Worm (Caenorhabditis elegans) whole organism, mixed stage, embryonic: Measurements from ENCODE around the gene F17H10.1.

Experiments used
- ceh-43 ChIP-seq: fragments of 200-800 bp; sonication (Bioruptor generic); optimal IDR thresholded peaks from 2 replicates; lab custom pipeline; 2018; ENCODE audit warnings: mild to moderate bottlenecking, missing genetic modification characterization, moderate library complexity, missing compliant biosample characterization
- ces-1 ChIP-seq: fragments of 150-350 bp; optimal IDR thresholded peaks from 2 replicates; lab custom pipeline; 2014; ENCODE audit warnings: missing biosample characterization, missing genetic modification reagents, missing genetic modification characterization
- hlh-1 ChIP-seq: fragments of 150-350 bp; optimal IDR thresholded peaks from 2 replicates; lab custom pipeline; 2014; ENCODE audit warnings: missing biosample characterization, missing genetic modification reagents, missing genetic modification characterization
- lin-13 ChIP-seq: fragments of 150-350 bp; optimal IDR thresholded peaks from 2 replicates; lab custom pipeline; 2014; ENCODE audit warnings: missing biosample characterization, missing genetic modification characterization
- lsy-2 ChIP-seq: fragments of 150-350 bp; optimal IDR thresholded peaks from 2 replicates; lab custom pipeline; 2014; ENCODE audit warnings: missing biosample characterization, missing genetic modification characterization
- mab-5 ChIP-seq: fragments of 150-350 bp; optimal IDR thresholded peaks from 2 replicates; lab custom pipeline; 2014; ENCODE audit warnings: missing biosample characterization, missing genetic modification characterization
- nhr-28 ChIP-seq: fragments of 150-350 bp; optimal IDR thresholded peaks from 2 replicates; lab custom pipeline; 2014; ENCODE audit warnings: missing biosample characterization, missing genetic modification characterization
- nhr-76 ChIP-seq: sonication (generic microtip); optimal IDR thresholded peaks from 2 replicates; lab custom pipeline; 2017; ENCODE audit warnings: missing biosample characterization, missing genetic modification characterization
- pha-4 ChIP-seq: fragments of 150-350 bp; optimal IDR thresholded peaks from 2 replicates; lab custom pipeline; 2018; ENCODE audit warnings: missing biosample characterization, missing genetic modification reagents, missing genetic modification characterization
- snpc-4 ChIP-seq: fragments of 150-350 bp; optimal IDR thresholded peaks from 2 replicates; lab custom pipeline; 2014; ENCODE audit warnings: missing biosample characterization, missing genetic modification characterization
- sptf-1 ChIP-seq: sonication (generic microtip); optimal IDR thresholded peaks from 2 replicates; lab custom pipeline; 2017; ENCODE audit warnings: mild to moderate bottlenecking, missing genetic modification characterization, moderate library complexity, missing compliant biosample characterization

- TF ChIP-seq nhr-76 (tag; lab: Kevin White, UChicago) (no peak), snpc-4 (no peak), ces-1 (GFP tag; lab: Kevin White, UChicago) (no peak), mab-5 (tag; lab: Kevin White, UChicago) (no peak), pha-4 (no peak), ceh-43 (GFP tag; lab: Kevin White, UChicago) (no peak), hlh-1 (no peak), nhr-28 (tag; lab: Kevin White, UChicago) (no peak), lin-13 (tag; lab: Kevin White, UChicago) (no peak), lsy-2 (no peak), sptf-1 (no peak)
Observed at ce11 chrX:13084273-13084672, 20.8 kb upstream of the F17H10.1 start, which contains the start of gene R03G8.1.
